Fruit fly (Drosophila melanogaster): ENCODE data around the gene CG6683.

The CG6683 gene

dm6 chr3L:8543866-8544265, 29.1 kb upstream of the CG6683 start (continued):
- TF ChIP-seq yki (optimal IDR thresholded peaks at IDR 0.05): no peak
- TF ChIP-seq CG8359 (GFP tag; optimal IDR thresholded peaks at IDR 0.05; ENCODE audit: borderline replicate concordance): no peak
- no peak for TF ChIP-seq stwl (tag; optimal IDR thresholded peaks at IDR 0.05)
- TF ChIP-seq CG10959 (GFP tag; IDR thresholded peaks at IDR 0.05): no peak
- no peak for TF ChIP-seq CG32772 (GFP tag; IDR thresholded peaks at IDR 0.05)
- TF ChIP-seq D (optimal IDR thresholded peaks at IDR 0.05): no peak
- TF ChIP-seq D (GFP tag; optimal IDR thresholded peaks at IDR 0.05): peak; percentile 14
- no peak for TF ChIP-seq CG3065 (GFP tag; optimal IDR thresholded peaks at IDR 0.05)
- TF ChIP-seq CG4424 (GFP tag; optimal IDR thresholded peaks at IDR 0.05): peak; percentile 36
- TF ChIP-seq CG9437 (GFP tag; optimal IDR thresholded peaks at IDR 0.05): peak; percentile 1
- TF ChIP-seq YL-1 (GFP tag; optimal IDR thresholded peaks at IDR 0.05): no peak
- no peak for TF ChIP-seq Usf (GFP tag; optimal IDR thresholded peaks at IDR 0.05)
- peak; percentile 13 for TF ChIP-seq Oli (tag; optimal IDR thresholded peaks at IDR 0.05)
- TF ChIP-seq CG5953 (GFP tag; IDR thresholded peaks at IDR 0.05): no peak
- TF ChIP-seq row (GFP tag; IDR thresholded peaks at IDR 0.05): peak; percentile 50; the same call in 2 of the 3 replicates
- TF ChIP-seq usp (GFP tag; optimal IDR thresholded peaks at IDR 0.05): no peak
- no peak for TF ChIP-seq CG12219 (GFP tag; optimal IDR thresholded peaks at IDR 0.05)
- no peak for TF ChIP-seq CG3838 (GFP tag; optimal IDR thresholded peaks at IDR 0.05)
- peak; percentile 20 for TF ChIP-seq Xbp1 (GFP tag; optimal IDR thresholded peaks at IDR 0.05)
- no peak for TF ChIP-seq CG7987 (GFP tag; optimal IDR thresholded peaks at IDR 0.05)
- no peak for TF ChIP-seq z (GFP tag; IDR thresholded peaks at IDR 0.05)
- no peak for TF ChIP-seq pan (optimal IDR thresholded peaks at IDR 0.05)
- TF ChIP-seq pan (GFP tag; optimal IDR thresholded peaks at IDR 0.05 in 1 of 2, IDR thresholded peaks at IDR 0.05 in 1 of 2): no peak
- no peak for TF ChIP-seq sens-2 (GFP tag; IDR thresholded peaks at IDR 0.05)
- TF ChIP-seq CG14667 (GFP tag; IDR thresholded peaks at IDR 0.05): no peak
- no peak for TF ChIP-seq Hmx (GFP tag; optimal IDR thresholded peaks at IDR 0.05)
- no peak for TF ChIP-seq slbo (GFP tag; IDR thresholded peaks at IDR 0.05)
- TF ChIP-seq Ada2b (GFP tag; IDR thresholded peaks at IDR 0.05): 0 out of 2 replicates have a peak, but pooled peaks have one; percentile 8
- TF ChIP-seq CG17802 (tag; optimal IDR thresholded peaks at IDR 0.05): no peak
- no peak for TF ChIP-seq Hr78 (GFP tag; optimal IDR thresholded peaks at IDR 0.05)
- no peak for TF ChIP-seq NFAT (GFP tag; IDR thresholded peaks at IDR 0.05)
- TF ChIP-seq CG12391 (tag; optimal IDR thresholded peaks at IDR 0.05): peak; percentile 34
- no peak for TF ChIP-seq bbx (GFP tag; IDR thresholded peaks at IDR 0.05; ENCODE audit: partially characterized antibody)
- no peak for TF ChIP-seq pum (GFP tag; optimal IDR thresholded peaks at IDR 0.05)
- TF ChIP-seq CG11696 (GFP tag; IDR thresholded peaks at IDR 0.05): no peak
- TF ChIP-seq gcm (GFP tag; optimal IDR thresholded peaks at IDR 0.05): no peak
- no peak for TF ChIP-seq CG6654 (GFP tag; optimal IDR thresholded peaks at IDR 0.05)
- peak; percentile 13 for TF ChIP-seq tap (tag; optimal IDR thresholded peaks at IDR 0.05)
- TF ChIP-seq croc (GFP tag; conservative IDR thresholded peaks at IDR 0.05): no peak; the same call in 2 of the 3 replicates
- peak; percentile 28 for TF ChIP-seq Mes4 (GFP tag; optimal IDR thresholded peaks at IDR 0.05)
- TF ChIP-seq dmrt11E (tag; optimal IDR thresholded peaks at IDR 0.05): peak; percentile 48
- TF ChIP-seq sens (GFP tag): peak; percentile 86
- no peak for TF ChIP-seq repo (GFP tag; optimal IDR thresholded peaks at IDR 0.05)
- TF ChIP-seq CG33557 (GFP tag; optimal IDR thresholded peaks at IDR 0.05): peak; percentile 24
- TF ChIP-seq br (optimal IDR thresholded peaks at IDR 0.05): no peak
- TF ChIP-seq Max (GFP tag; optimal IDR thresholded peaks at IDR 0.05): no peak
- no peak for TF ChIP-seq cwo (GFP tag; optimal IDR thresholded peaks at IDR 0.05)
- TF ChIP-seq ase (GFP tag; IDR thresholded peaks at IDR 0.05): no peak
- no peak for TF ChIP-seq CG12104 (GFP tag; optimal IDR thresholded peaks at IDR 0.05)
- no peak for TF ChIP-seq Hand (GFP tag; optimal IDR thresholded peaks at IDR 0.05)
- TF ChIP-seq CG10267 (tag; optimal IDR thresholded peaks at IDR 0.05): peak; percentile 2
- TF ChIP-seq run (tag; optimal IDR thresholded peaks at IDR 0.05): no peak
- no peak for TF ChIP-seq CG14014 (GFP tag; IDR thresholded peaks at IDR 0.05)
